Fruit fly (Drosophila melanogaster) whole organism, embryonic: Measurements from ENCODE around the gene CG4025.

Experiments used
- Adf1 ChIP-seq: fragments of 200-800 bp; sonication (Bioruptor generic); IDR thresholded peaks from 2 replicates; pipeline ENCODE4 v1.3.6; 2022; ENCODE audit warnings: missing biosample characterization, missing genetic modification characterization
- BEAF-32 ChIP-seq: fragments of 200-800 bp; sonication (Bioruptor generic); optimal IDR thresholded peaks from 3 replicates; lab custom pipeline; 2017; ENCODE audit warnings: missing biosample characterization, missing genetic modification characterization, mild to moderate bottlenecking, moderate library complexity, missing genetic modification reagents
- CG10274 ChIP-seq: fragments of 200-800 bp; sonication (Bioruptor generic); optimal IDR thresholded peaks from 3 replicates; lab custom pipeline; 2017; ENCODE audit warnings: missing biosample characterization, mild to moderate bottlenecking, missing genetic modification characterization
- CG12071 ChIP-seq: fragments of 200-800 bp; sonication (Bioruptor generic); optimal IDR thresholded peaks from 3 replicates; lab custom pipeline; 2018; ENCODE audit warnings: missing biosample characterization, mild to moderate bottlenecking, missing genetic modification characterization
- CG12659 ChIP-seq: fragments of 200-800 bp; sonication (Bioruptor generic); optimal IDR thresholded peaks from 3 replicates; lab custom pipeline; 2017; ENCODE audit warnings: mild to moderate bottlenecking, missing biosample characterization, missing genetic modification reagents, missing genetic modification characterization
- CG15514 ChIP-seq: fragments of 200-800 bp; sonication (Bioruptor generic); optimal IDR thresholded peaks from 3 replicates; lab custom pipeline; 2017; ENCODE audit warnings: missing biosample characterization, missing genetic modification characterization, mild to moderate bottlenecking, moderate library complexity, missing genetic modification reagents
- CG1602 ChIP-seq: fragments of 200-800 bp; sonication (Bioruptor generic); optimal IDR thresholded peaks from 3 replicates; lab custom pipeline; 2016; ENCODE audit warnings: missing biosample characterization, missing genetic modification characterization
- CG16815 ChIP-seq: fragments of 200-800 bp; sonication (Bioruptor generic); optimal IDR thresholded peaks from 3 replicates; lab custom pipeline; 2017; ENCODE audit warnings: missing biosample characterization, mild to moderate bottlenecking, missing genetic modification characterization
- CG17328 ChIP-seq: fragments of 200-800 bp; sonication (Bioruptor generic); IDR thresholded peaks from 2 replicates; pipeline ENCODE4 v1.3.6; 2022; ENCODE audit warnings: missing biosample characterization, missing genetic modification characterization
- CG17612 ChIP-seq: fragments of 200-800 bp; sonication (Bioruptor generic); IDR thresholded peaks from 2 replicates; pipeline ENCODE4 v1.3.6; 2022; ENCODE audit warnings: missing biosample characterization, missing genetic modification characterization
- CG17912 ChIP-seq: fragments of 200-800 bp; sonication (Bioruptor generic); optimal IDR thresholded peaks from 2 replicates; lab custom pipeline; 2018; ENCODE audit warnings: missing biosample characterization, mild to moderate bottlenecking, missing genetic modification characterization
- CG2889 ChIP-seq: fragments of 200-800 bp; sonication (Bioruptor generic); IDR thresholded peaks from 3 replicates; pipeline ENCODE4 v1.3.6; 2022; ENCODE audit warnings: missing biosample characterization, missing genetic modification characterization
- CG32767 ChIP-seq: fragments of 200-800 bp; sonication (Bioruptor generic); IDR thresholded peaks from 2 replicates; pipeline ENCODE4 v1.3.6; 2022; ENCODE audit warnings: missing biosample characterization, missing genetic modification characterization
- CG33213 ChIP-seq: fragments of 200-800 bp; sonication (Bioruptor generic); optimal IDR thresholded peaks from 3 replicates; lab custom pipeline; 2016; ENCODE audit warnings: missing biosample characterization, missing genetic modification characterization
- CG3407 ChIP-seq: fragments of 200-800 bp; sonication (Bioruptor generic); optimal IDR thresholded peaks from 2 replicates; lab custom pipeline; 2018; ENCODE audit warnings: missing biosample characterization, mild to moderate bottlenecking, missing genetic modification characterization
- CG3726 ChIP-seq: fragments of 200-800 bp; sonication (Bioruptor generic); IDR thresholded peaks from 3 replicates; pipeline ENCODE4, ENCODE4 v1.3.6; 2022; ENCODE audit warnings: missing biosample characterization, missing genetic modification characterization
- CG3995 ChIP-seq: fragments of 200-800 bp; sonication (Bioruptor generic); optimal IDR thresholded peaks from 3 replicates; lab custom pipeline; 2016; ENCODE audit warnings: missing biosample characterization, missing genetic modification characterization
- CG4282 ChIP-seq: fragments of 200-800 bp; sonication (Bioruptor generic); optimal IDR thresholded peaks from 2 replicates; lab custom pipeline; 2016; ENCODE audit warnings: missing biosample characterization, missing genetic modification characterization
- CG4328 ChIP-seq: fragments of 200-800 bp; sonication (Bioruptor generic); optimal IDR thresholded peaks from 3 replicates; lab custom pipeline; 2017; ENCODE audit warnings: missing biosample characterization, missing genetic modification reagents, missing genetic modification characterization
- CG4404 ChIP-seq: fragments of 200-800 bp; sonication (Bioruptor generic); IDR thresholded peaks from 2 replicates; pipeline ENCODE4 v1.3.6; 2022; ENCODE audit warnings: missing biosample characterization, missing genetic modification characterization
- CG4854 ChIP-seq: fragments of 200-800 bp; sonication (Bioruptor generic); optimal IDR thresholded peaks from 2 replicates; lab custom pipeline; 2016; ENCODE audit warnings: missing biosample characterization, missing genetic modification characterization, inconsistent platforms
- CG6272 ChIP-seq: fragments of 200-800 bp; sonication (Bioruptor generic); IDR thresholded peaks from 2 replicates; pipeline ENCODE4 v1.3.6; 2022; ENCODE audit warnings: missing biosample characterization, missing genetic modification characterization
- CG6683 ChIP-seq: fragments of 200-800 bp; sonication (Bioruptor generic); optimal IDR thresholded peaks from 2 replicates; lab custom pipeline; 2017; ENCODE audit warnings: missing biosample characterization, mild to moderate bottlenecking, missing genetic modification characterization, missing genetic modification reagents
- CHES-1-like ChIP-seq: fragments of 200-800 bp; sonication (Bioruptor generic); optimal IDR thresholded peaks from 2 replicates; lab custom pipeline; 2016; ENCODE audit warnings: missing biosample characterization, missing genetic modification characterization
- Dbx ChIP-seq: fragments of 200-800 bp; sonication (Bioruptor generic); IDR thresholded peaks from 3 replicates; pipeline ENCODE4 v1.3.6; 2022; ENCODE audit warnings: missing biosample characterization, missing genetic modification characterization
- E2f2 ChIP-seq: fragments of 200-800 bp; sonication (Bioruptor generic); IDR thresholded peaks from 2 replicates; pipeline ENCODE4 v1.3.6; 2022; ENCODE audit warnings: missing biosample characterization, missing genetic modification characterization
- Hr3 ChIP-seq: fragments of 200-800 bp; sonication (Bioruptor generic); optimal IDR thresholded peaks from 3 replicates; lab custom pipeline; 2016; ENCODE audit warnings: missing biosample characterization, missing genetic modification characterization
- Hr39 ChIP-seq: fragments of >200 bp; optimal IDR thresholded peaks from 2 replicates; lab custom pipeline; 2017
- Hsf ChIP-seq: fragments of 200-800 bp; sonication (Bioruptor generic); optimal IDR thresholded peaks from 3 replicates; lab custom pipeline; 2016; ENCODE audit warnings: missing biosample characterization, missing genetic modification characterization
- Optix ChIP-seq: fragments of 200-800 bp; sonication (Bioruptor generic); IDR thresholded peaks from 3 replicates; pipeline ENCODE4 v1.3.6; 2022; ENCODE audit warnings: missing biosample characterization, missing genetic modification characterization
- Ptx1 ChIP-seq: fragments of 200-800 bp; sonication (Bioruptor generic); IDR thresholded peaks from 2 replicates; pipeline ENCODE4 v1.3.6; 2022; ENCODE audit warnings: missing biosample characterization, missing genetic modification characterization
- Ravus ChIP-seq: fragments of 200-800 bp; sonication (Bioruptor generic); IDR thresholded peaks from 2 replicates; pipeline ENCODE4 v1.3.6; 2022; ENCODE audit warnings: missing biosample characterization, missing genetic modification characterization
- amos ChIP-seq: fragments of 200-800 bp; sonication (Bioruptor generic); IDR thresholded peaks from 2 replicates; pipeline ENCODE4 v1.3.6; 2022; ENCODE audit warnings: missing biosample characterization, missing genetic modification characterization; ENCODE audit not compliant: partially characterized antibody
- bsh ChIP-seq, 2 experiments: fragments of 200-800 bp; sonication (Bioruptor generic); optimal IDR thresholded peaks; 2 replicates each; lab custom pipeline; 2017 to 2018; ENCODE audit warnings: mild to moderate bottlenecking in 2 of 2, missing biosample characterization in 2 of 2, missing genetic modification characterization in 2 of 2, moderate library complexity in 1 of 2
- cas ChIP-seq: fragments of 200-800 bp; sonication (Bioruptor generic); IDR thresholded peaks from 2 replicates; pipeline ENCODE4 v1.3.6; 2022; ENCODE audit warnings: missing biosample characterization, missing genetic modification characterization
- chinmo ChIP-seq: fragments of 200-800 bp; sonication (Bioruptor generic); IDR thresholded peaks from 4 replicates; pipeline ENCODE4 v1.3.6; 2022; ENCODE audit warnings: missing biosample characterization, missing genetic modification characterization; ENCODE audit not compliant: partially characterized antibody
- eve ChIP-seq, 2 experiments: fragments of >200 bp; optimal IDR thresholded peaks; 2 replicates each; lab custom pipeline; 2017; ENCODE audit warnings: missing biosample characterization in 2 of 2, missing genetic modification characterization in 2 of 2
- gro ChIP-seq: fragments of 200-800 bp; sonication (Bioruptor generic); optimal IDR thresholded peaks from 2 replicates; lab custom pipeline; 2016; ENCODE audit warnings: missing biosample characterization, missing genetic modification characterization
- mam ChIP-seq: fragments of 200-800 bp; sonication (Bioruptor generic); optimal IDR thresholded peaks from 3 replicates; lab custom pipeline; 2016; ENCODE audit warnings: missing biosample characterization, missing genetic modification characterization
- oc ChIP-seq: fragments of 200-800 bp; sonication (Bioruptor generic); optimal IDR thresholded peaks from 2 replicates; lab custom pipeline; 2018; ENCODE audit warnings: missing biosample characterization, mild to moderate bottlenecking, missing genetic modification characterization, moderate library complexity
- prd ChIP-seq, 3 experiments: fragments of >200 bp in 2 of 3; fragments of 200-800 bp in 1 of 3; sonication (Bioruptor generic) in 1 of 3; optimal IDR thresholded peaks in 2 of 3; IDR thresholded peaks in 1 of 3; 2 replicates in 2 of 3; 3 replicates in 1 of 3; pipeline versions ENCODE4 v1.3.6 to Lab custom; 2017 to 2022; ENCODE audit warnings: missing biosample characterization in 1 of 3, missing genetic modification characterization in 1 of 3
- psq ChIP-seq: fragments of 200-800 bp; sonication (Bioruptor generic); optimal IDR thresholded peaks from 2 replicates; lab custom pipeline; 2017; ENCODE audit warnings: missing biosample characterization, missing genetic modification characterization
- rib ChIP-seq: fragments of 200-800 bp; sonication (Bioruptor generic); IDR thresholded peaks from 2 replicates; pipeline ENCODE4 v1.3.6; 2022; ENCODE audit warnings: missing biosample characterization, missing genetic modification characterization
- seq ChIP-seq: fragments of 200-800 bp; sonication (Bioruptor generic); IDR thresholded peaks from 2 replicates; pipeline ENCODE4 v1.3.6; 2022; ENCODE audit warnings: missing biosample characterization, missing genetic modification characterization
- slbo ChIP-seq: fragments of 200-800 bp; sonication (Bioruptor generic); IDR thresholded peaks from 2 replicates; pipeline ENCODE4 v1.3.6; 2022; ENCODE audit warnings: missing biosample characterization, missing genetic modification characterization
- sna ChIP-seq: fragments of 200-800 bp; sonication (Bioruptor generic); IDR thresholded peaks from 2 replicates; pipeline ENCODE4 v1.3.6; 2022; ENCODE audit warnings: missing biosample characterization, missing genetic modification characterization; ENCODE audit not compliant: partially characterized antibody
- sr ChIP-seq: fragments of 200-800 bp; sonication (Bioruptor generic); IDR thresholded peaks from 3 replicates; pipeline ENCODE4 v1.3.6; 2022; ENCODE audit warnings: missing biosample characterization, missing genetic modification characterization
- tap ChIP-seq: fragments of 200-800 bp; optimal IDR thresholded peaks from 3 replicates; lab custom pipeline; 2019; ENCODE audit warnings: missing biosample characterization, mild to moderate bottlenecking, missing genetic modification characterization, moderate library complexity
- zf30C ChIP-seq: fragments of 200-800 bp; sonication (Bioruptor generic); optimal IDR thresholded peaks from 3 replicates; lab custom pipeline; 2018; ENCODE audit warnings: missing biosample characterization, mild to moderate bottlenecking, missing genetic modification characterization

Gene CG4025

dm6 chrX:2050070-2050899 lies 26.5 kb upstream of the CG4025 start, which contains the start of gene moody (continued):
- TF ChIP-seq CG10274 (GFP tag; lab: Kevin White, UChicago) (peak; percentile 92), CG4854 (GFP tag; lab: Kevin White, UChicago) (peak; percentile 92), Dbx (GFP tag; lab: Robert Waterston, UW) (peak; percentile 99), CG2889 (peak; percentile 96), slbo (GFP tag; lab: Robert Waterston, UW) (peak; percentile 100), CG3995 (peak; percentile 81), oc (tag; lab: Kevin White, UChicago) (peak; percentile 94), prd (optimal IDR thresholded peaks at IDR 0.05; lab: Kevin White, UChicago) (no peak), prd (GFP tag; IDR thresholded peaks at IDR 0.05; lab: Robert Waterston, UW) (peak; percentile 99), CG32767 (GFP tag; lab: Robert Waterston, UW) (peak; percentile 94), CG3726 (GFP tag; lab: Robert Waterston, UW) (peak; percentile 97), CG4282 (GFP tag; lab: Kevin White, UChicago) (peak; percentile 94), tap (tag; lab: Kevin White, UChicago) (peak; percentile 94), Hr39 (lab: Kevin White, UChicago) (no peak), zf30C (GFP tag; lab: Kevin White, UChicago) (peak; percentile 95), bsh (GFP tag; optimal IDR thresholded peaks at IDR 0.05; lab: Kevin White, UChicago) (peak; percentile 69 to 95), sna (GFP tag; lab: Robert Waterston, UW) (0 out of 2 replicates have a peak, but pooled peaks have one; percentile 17), E2f2 (peak; percentile 80), gro (GFP tag; lab: Kevin White, UChicago) (peak; percentile 98), CG12071 (GFP tag; lab: Kevin White, UChicago) (peak; percentile 98), CG4328 (GFP tag; lab: Kevin White, UChicago) (peak; percentile 99), sr (GFP tag; lab: Robert Waterston, UW) (peak; percentile 99), CG33213 (peak; percentile 97), Hr3 (GFP tag; lab: Kevin White, UChicago) (peak; percentile 93), CG6272 (GFP tag; lab: Robert Waterston, UW) (peak; percentile 97), CG15514 (GFP tag; lab: Kevin White, UChicago) (peak; percentile 95), mam (GFP tag; lab: Kevin White, UChicago) (peak; percentile 99), seq (GFP tag; lab: Robert Waterston, UW) (peak; percentile 96), CG17612 (GFP tag; lab: Robert Waterston, UW) (peak; percentile 97), psq (GFP tag; lab: Kevin White, UChicago) (peak; percentile 89), CG17912 (GFP tag; lab: Kevin White, UChicago) (peak; percentile 96), cas (GFP tag; lab: Robert Waterston, UW) (peak; percentile 98), CG17328 (peak; percentile 98), CG1602 (GFP tag; lab: Kevin White, UChicago) (peak; percentile 93), Ravus (GFP tag; lab: Robert Waterston, UW) (peak; percentile 91), amos (peak; percentile 38; the same call in 1 of the 2 replicates), CHES-1-like (GFP tag; lab: Kevin White, UChicago) (peak; percentile 98), CG6683 (GFP tag; lab: Kevin White, UChicago) (peak; percentile 94), CG3407 (peak; percentile 88), Hsf (peak; percentile 97), Ptx1 (peak; percentile 98), rib (GFP tag; lab: Robert Waterston, UW) (peak; percentile 99), chinmo (GFP tag; lab: Robert Waterston, UW) (peak; percentile 88; the same call in 1 of the 4 replicates), CG12659 (GFP tag; lab: Kevin White, UChicago) (peak; percentile 98), BEAF-32 (GFP tag; lab: Kevin White, UChicago) (peak; percentile 16), Adf1 (GFP tag; lab: Robert Waterston, UW) (peak; percentile 91), Optix (GFP tag; lab: Robert Waterston, UW) (peak; percentile 97), CG4404 (GFP tag; lab: Robert Waterston, UW) (peak; percentile 93), CG16815 (GFP tag; lab: Kevin White, UChicago) (peak; percentile 95), eve (GFP tag; optimal IDR thresholded peaks at IDR 0.05; lab: Kevin White, UChicago) (no peak)
